Worm (Caenorhabditis elegans): ENCODE data around the gene str-205.

DNA sequence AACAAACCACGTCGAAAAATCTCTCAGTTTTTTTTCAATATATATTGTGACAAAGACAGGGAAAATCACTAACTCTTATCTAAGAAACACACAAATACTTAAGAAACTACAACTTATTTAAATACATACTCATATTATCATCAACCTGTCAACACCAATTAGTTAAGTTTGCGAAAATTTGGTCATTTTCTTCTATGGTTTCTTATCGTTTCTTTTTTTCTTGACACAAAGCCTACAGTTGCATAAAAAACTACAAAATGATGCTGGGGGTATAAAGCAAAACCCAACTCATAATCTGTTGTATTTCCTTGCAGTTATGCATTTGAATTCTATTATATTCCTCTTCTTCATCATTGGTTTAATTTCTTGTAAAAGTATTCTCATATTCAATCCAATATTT is 28.7 kb downstream of the str-205 start, which contains the start of gene ugt-67:
- TF ChIP-seq mdl-1 (tag; optimal IDR thresholded peaks at IDR 0.05): no peak
- no peak for TF ChIP-seq C04F5.9 (tag; optimal IDR thresholded peaks at IDR 0.05)
- no peak for TF ChIP-seq skn-1 (tag; optimal IDR thresholded peaks at IDR 0.05)
- TF ChIP-seq aly-2 (tag; optimal IDR thresholded peaks at IDR 0.05): no peak
- no peak for TF ChIP-seq elt-3 (tag; optimal IDR thresholded peaks at IDR 0.05)
- no peak for TF ChIP-seq nhr-11 (tag; optimal IDR thresholded peaks at IDR 0.05)

All from whole organism, L1 larva.